Fruit fly (Drosophila melanogaster) whole organism, prepupa: ENCODE measurements around the gene Mct1.

Experiments used
- CG10669 ChIP-seq: fragments of 200-800 bp; sonication (Bioruptor generic); optimal IDR thresholded peaks from 3 replicates; lab custom pipeline; 2018; ENCODE audit warnings: missing biosample characterization, mild to moderate bottlenecking, missing genetic modification characterization, moderate library complexity
- CG11294 ChIP-seq: fragments of 200-800 bp; sonication (Bioruptor generic); IDR thresholded peaks from 2 replicates; pipeline ENCODE4 v1.3.6; 2022; ENCODE audit warnings: missing biosample characterization, missing genetic modification characterization
- CG15336 ChIP-seq: fragments of 200-800 bp; sonication (Bioruptor generic); IDR thresholded peaks from 2 replicates; pipeline ENCODE4 v1.3.6; 2022; ENCODE audit warnings: missing biosample characterization, missing genetic modification characterization
- CG1621 ChIP-seq: fragments of 200-800 bp; sonication (Bioruptor generic); optimal IDR thresholded peaks from 3 replicates; lab custom pipeline; 2018; ENCODE audit warnings: missing biosample characterization, mild to moderate bottlenecking, missing genetic modification characterization
- CG16779 ChIP-seq: fragments of 200-800 bp; sonication (Bioruptor generic); optimal IDR thresholded peaks from 3 replicates; lab custom pipeline; 2017; ENCODE audit warnings: missing biosample characterization, mild to moderate bottlenecking, missing genetic modification characterization
- CG3032 ChIP-seq: fragments of 200-800 bp; optimal IDR thresholded peaks from 2 replicates; lab custom pipeline; 2019; ENCODE audit warnings: missing biosample characterization, mild to moderate bottlenecking, missing genetic modification characterization, moderate library complexity
- CG31627 ChIP-seq: fragments of 200-800 bp; sonication (Bioruptor generic); optimal IDR thresholded peaks from 3 replicates; lab custom pipeline; 2016; ENCODE audit warnings: missing biosample characterization, missing genetic modification characterization
- CG32006 ChIP-seq: fragments of 200-800 bp; sonication (Bioruptor generic); optimal IDR thresholded peaks from 3 replicates; lab custom pipeline; 2017; ENCODE audit warnings: missing biosample characterization, mild to moderate bottlenecking, missing genetic modification characterization
- CG34406 ChIP-seq: fragments of 200-800 bp; sonication (Bioruptor generic); optimal IDR thresholded peaks from 3 replicates; lab custom pipeline; 2016; ENCODE audit warnings: missing biosample characterization, missing genetic modification characterization
- CG3919 ChIP-seq: fragments of 200-800 bp; sonication (Bioruptor generic); optimal IDR thresholded peaks from 3 replicates; lab custom pipeline; 2016; ENCODE audit warnings: missing biosample characterization, missing genetic modification characterization
- CG4318 ChIP-seq: fragments of 200-800 bp; sonication (Bioruptor generic); optimal IDR thresholded peaks from 3 replicates; lab custom pipeline; 2017; ENCODE audit warnings: missing biosample characterization, mild to moderate bottlenecking, missing genetic modification characterization
- CG6163 ChIP-seq: fragments of 200-800 bp; sonication (Bioruptor generic); IDR thresholded peaks from 3 replicates; pipeline ENCODE4 v1.3.6; 2022; ENCODE audit warnings: missing biosample characterization, missing genetic modification characterization
- CG6276 ChIP-seq: fragments of 200-800 bp; sonication (Bioruptor generic); optimal IDR thresholded peaks from 2 replicates; lab custom pipeline; 2017; ENCODE audit warnings: missing biosample characterization, mild to moderate bottlenecking, missing genetic modification characterization
- CG6854 ChIP-seq: fragments of 200-800 bp; sonication (Bioruptor generic); optimal IDR thresholded peaks from 2 replicates; lab custom pipeline; 2017; ENCODE audit warnings: missing biosample characterization, mild to moderate bottlenecking, missing genetic modification characterization
- CG8119 ChIP-seq: fragments of 200-800 bp; sonication (Bioruptor generic); IDR thresholded peaks from 3 replicates; pipeline ENCODE4 v1.3.6; 2022; ENCODE audit warnings: missing biosample characterization, missing genetic modification characterization
- CG8319 ChIP-seq: fragments of 200-800 bp; sonication (Bioruptor generic); optimal IDR thresholded peaks from 3 replicates; lab custom pipeline; 2016; ENCODE audit warnings: missing biosample characterization, missing genetic modification characterization
- Eip75B ChIP-seq: fragments of 200-800 bp; sonication (Bioruptor generic); optimal IDR thresholded peaks from 3 replicates; lab custom pipeline; 2016; ENCODE audit warnings: missing biosample characterization, missing genetic modification characterization
- Eip78C ChIP-seq: fragments of 200-800 bp; sonication (Bioruptor generic); peaks from one replicate; lab custom pipeline; 2016; ENCODE audit warnings: missing biosample characterization, missing genetic modification characterization
- Eip93F ChIP-seq: fragments of 200-800 bp; sonication (Bioruptor generic); optimal IDR thresholded peaks from 2 replicates; lab custom pipeline; 2016; ENCODE audit warnings: missing biosample characterization, mild to moderate bottlenecking, missing genetic modification characterization
- Hr39 ChIP-seq: fragments of 200-800 bp; sonication (Bioruptor generic); optimal IDR thresholded peaks from 2 replicates; lab custom pipeline; 2016; ENCODE audit warnings: missing biosample characterization, missing genetic modification characterization
- Lpt ChIP-seq: fragments of 200-800 bp; sonication (Bioruptor generic); optimal IDR thresholded peaks from 3 replicates; lab custom pipeline; 2016; ENCODE audit warnings: missing biosample characterization, missing genetic modification characterization
- Smox ChIP-seq: fragments of 200-800 bp; sonication (Bioruptor generic); optimal IDR thresholded peaks from 3 replicates; lab custom pipeline; 2016; ENCODE audit warnings: missing biosample characterization, missing genetic modification characterization
- Sox102F ChIP-seq: fragments of 200-800 bp; sonication (Bioruptor generic); optimal IDR thresholded peaks from 2 replicates; lab custom pipeline; 2016; ENCODE audit warnings: missing biosample characterization, mild to moderate bottlenecking, missing genetic modification characterization
- Sox14 ChIP-seq: fragments of 200-800 bp; sonication (Bioruptor generic); optimal IDR thresholded peaks from 3 replicates; lab custom pipeline; 2016; ENCODE audit warnings: missing biosample characterization, missing genetic modification characterization
- cyc ChIP-seq: fragments of 200-800 bp; sonication (Bioruptor generic); optimal IDR thresholded peaks from 3 replicates; lab custom pipeline; 2016; ENCODE audit warnings: missing biosample characterization, missing genetic modification characterization
- eg ChIP-seq: fragments of 200-800 bp; sonication (Bioruptor generic); IDR thresholded peaks from 3 replicates; pipeline ENCODE4 v1.3.6; 2022; ENCODE audit warnings: missing biosample characterization, missing genetic modification characterization
- fd59A ChIP-seq: fragments of 200-800 bp; sonication (Bioruptor generic); optimal IDR thresholded peaks from 2 replicates; lab custom pipeline; 2017; ENCODE audit warnings: missing biosample characterization, mild to moderate bottlenecking, missing genetic modification characterization, missing genetic modification reagents
- fd85E ChIP-seq: fragments of 200-800 bp; sonication (Bioruptor generic); optimal IDR thresholded peaks from 3 replicates; lab custom pipeline; 2016; ENCODE audit warnings: missing biosample characterization, missing genetic modification characterization
- fkh ChIP-seq: fragments of 200-800 bp; sonication (Bioruptor generic); optimal IDR thresholded peaks from 3 replicates; lab custom pipeline; 2017; ENCODE audit warnings: missing biosample characterization, mild to moderate bottlenecking, missing genetic modification characterization, moderate library complexity
- pdm3 ChIP-seq: fragments of 200-800 bp; sonication (Bioruptor generic); optimal IDR thresholded peaks from 3 replicates; lab custom pipeline; 2016; ENCODE audit warnings: missing biosample characterization, missing genetic modification characterization
- vri ChIP-seq: fragments of 200-800 bp; sonication (Bioruptor generic); optimal IDR thresholded peaks from 3 replicates; lab custom pipeline; 2016; ENCODE audit warnings: missing biosample characterization, mild to moderate bottlenecking, missing genetic modification characterization

Mct1 gene

DNA sequence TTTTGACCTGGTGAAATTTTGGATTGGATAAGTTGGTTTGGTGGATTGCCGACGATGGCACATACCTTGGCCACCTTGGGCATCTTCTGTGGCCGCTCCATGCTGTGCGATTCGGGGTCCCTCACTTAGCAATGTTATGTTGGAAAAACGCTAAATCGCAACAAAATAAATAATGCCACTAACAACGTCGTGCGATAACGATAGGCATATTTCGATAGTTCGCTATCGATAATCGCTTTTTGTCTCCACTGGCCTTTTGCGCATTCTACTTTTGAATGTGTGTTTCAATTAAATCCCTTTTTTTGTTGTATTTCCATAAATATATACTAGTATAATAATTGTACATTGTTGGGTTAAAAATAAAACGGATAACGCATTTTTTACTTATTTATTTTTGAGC, 60.8 kb downstream of the Mct1 start, which contains the start of gene crn:
Gene crn (minus strand): TSS at position 221 of the 400 bp plus-strand sequence.
- TF ChIP-seq CG3919 (GFP tag; lab: Kevin White, UChicago) (no peak), CG10669 (GFP tag; lab: Kevin White, UChicago) (no peak), Sox102F (GFP tag; lab: Kevin White, UChicago) (no peak), Lpt (GFP tag; lab: Kevin White, UChicago) (no peak), fkh (GFP tag; lab: Kevin White, UChicago) (no peak), fd59A (GFP tag; lab: Kevin White, UChicago) (no peak), fd85E (GFP tag; lab: Kevin White, UChicago) (no peak), CG4318 (GFP tag; lab: Kevin White, UChicago) (no peak), CG1621 (tag; lab: Kevin White, UChicago) (no peak), cyc (no peak), CG31627 (no peak)

DNA sequence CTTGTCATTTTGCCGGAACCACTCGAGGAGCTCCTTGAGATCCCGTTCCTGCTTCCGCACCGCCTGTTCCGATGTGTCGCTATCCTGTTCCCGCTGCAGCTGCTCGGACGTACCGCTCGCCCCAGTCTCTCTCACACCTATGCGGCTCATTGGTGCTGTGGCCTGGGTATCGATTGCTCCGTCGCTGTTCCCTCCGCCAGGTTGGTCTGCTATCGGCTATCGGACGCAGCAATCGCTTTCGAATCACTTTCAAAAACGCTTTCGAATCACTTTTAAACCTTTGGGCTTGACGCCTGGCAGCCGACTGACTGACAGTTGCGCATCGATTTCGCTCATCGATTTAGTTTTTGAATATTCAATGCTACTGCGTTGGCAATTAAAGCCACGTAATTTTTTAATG, 62.7 kb downstream of the Mct1 start, which contains the start of gene CG3191:
Gene CG3191 (minus strand): TSS at position 306 of the 400 bp plus-strand sequence.
- TF ChIP-seq Eip93F (GFP tag; lab: Kevin White, UChicago): no peak
- TF ChIP-seq eg: no peak
- TF ChIP-seq fkh (GFP tag; lab: Kevin White, UChicago): no peak
- no peak for TF ChIP-seq Smox (GFP tag; lab: Kevin White, UChicago)
- no peak for TF ChIP-seq vri (GFP tag; lab: Kevin White, UChicago)
- TF ChIP-seq CG3032 (tag; lab: Kevin White, UChicago): no peak
- TF ChIP-seq pdm3: no peak
- TF ChIP-seq CG11294 (GFP tag; lab: Robert Waterston, UW): no peak
- no peak for TF ChIP-seq Sox14 (GFP tag; lab: Kevin White, UChicago)
- no peak for TF ChIP-seq CG15336 (GFP tag; lab: Robert Waterston, UW)
- TF ChIP-seq, all 60 proteins: peak for 0

DNA sequence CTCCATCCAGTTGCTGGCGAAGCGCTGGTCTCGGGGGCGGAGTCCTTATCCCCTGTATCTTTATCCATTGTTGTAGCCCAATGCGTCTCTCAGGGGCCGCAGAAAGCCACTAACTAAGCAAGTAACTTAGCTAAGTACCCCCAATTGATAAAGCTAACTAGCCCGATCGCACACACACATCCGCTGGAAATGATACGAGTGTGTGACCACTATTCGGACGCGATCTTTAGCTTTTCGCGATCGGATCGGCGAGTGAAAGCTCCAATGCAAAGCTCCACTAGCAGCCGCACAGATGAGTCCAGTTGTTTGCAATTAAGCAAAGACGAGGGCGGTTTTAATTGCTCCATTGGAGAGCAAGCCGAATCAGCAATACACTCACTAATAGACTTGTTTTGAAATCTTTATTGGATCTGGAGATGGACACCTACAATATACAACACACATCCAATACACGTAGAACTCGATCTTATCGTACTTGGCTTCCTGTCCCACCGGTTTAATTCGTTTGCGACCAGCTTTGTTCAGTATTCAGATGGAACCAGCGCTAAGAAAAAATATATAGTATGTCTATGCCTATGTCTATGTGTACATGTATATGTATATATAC, 65.1 kb downstream of the Mct1 start, which contains the start of gene CG3091:
Gene CG3091 (minus strand): TSS at position 178 of the 607 bp plus-strand sequence.
- TF ChIP-seq Eip78C (GFP tag; lab: Kevin White, UChicago) (peak; percentile 36), Eip75B (GFP tag; lab: Kevin White, UChicago) (no peak), CG31627 (no peak), CG8119 (GFP tag; lab: Robert Waterston, UW) (no peak), Hr39 (GFP tag; lab: Kevin White, UChicago) (no peak), CG32006 (GFP tag; lab: Kevin White, UChicago) (no peak), eg (peak; percentile 70), Lpt (GFP tag; lab: Kevin White, UChicago) (no peak), CG3919 (GFP tag; lab: Kevin White, UChicago) (no peak), CG34406 (GFP tag; lab: Kevin White, UChicago) (no peak), CG16779 (no peak), CG1621 (tag; lab: Kevin White, UChicago) (no peak), CG6854 (no peak), CG15336 (GFP tag; lab: Robert Waterston, UW) (0 out of 2 replicates have a peak, but pooled peaks have one; percentile 8), CG6276 (peak; percentile 37), CG6163 (peak; percentile 65; the same call in 2 of the 3 replicates), CG8319 (GFP tag; lab: Kevin White, UChicago) (no peak)
